Fruit fly (Drosophila melanogaster): Measurements from ENCODE around the gene Smyd4-2.

Gene Smyd4-2

dm6 chr3L:12408513-12409320, 7.0 kb upstream of the Smyd4-2 start (continued):
- TF ChIP-seq tx (GFP tag; optimal IDR thresholded peaks at IDR 0.05) (no peak), CG13123 (GFP tag; optimal IDR thresholded peaks at IDR 0.05) (no peak), CG4617 (GFP tag; optimal IDR thresholded peaks at IDR 0.05; ENCODE audit: borderline replicate concordance) (no peak), pros (GFP tag; optimal IDR thresholded peaks at IDR 0.05) (peak; percentile 68), gsb (GFP tag; IDR thresholded peaks at IDR 0.05) (peak; percentile 34; the same call in 1 of the 2 replicates), NFAT (GFP tag; IDR thresholded peaks at IDR 0.05) (peak; percentile 73), Abd-B (GFP tag; optimal IDR thresholded peaks at IDR 0.05) (no peak), pb (GFP tag; optimal IDR thresholded peaks at IDR 0.05) (peak; percentile 52), peb (GFP tag; IDR thresholded peaks at IDR 0.05) (no peak), Scr (GFP tag; IDR thresholded peaks at IDR 0.05; ENCODE audit: partially characterized antibody) (0 out of 2 replicates have a peak, but pooled peaks have one; percentile 11), vnd (GFP tag; IDR thresholded peaks at IDR 0.05; ENCODE audit: partially characterized antibody) (no peak), CG7745 (tag; optimal IDR thresholded peaks at IDR 0.05) (no peak), slou (GFP tag; optimal IDR thresholded peaks at IDR 0.05) (no peak), crol (GFP tag; IDR thresholded peaks at IDR 0.05) (peak; percentile 97), ara (GFP tag; IDR thresholded peaks at IDR 0.05) (no peak), Xbp1 (GFP tag; optimal IDR thresholded peaks at IDR 0.05) (no peak), nerfin-1 (tag; optimal IDR thresholded peaks at IDR 0.05) (no peak), sd (tag; optimal IDR thresholded peaks at IDR 0.05) (peak; percentile 54), pum (GFP tag; optimal IDR thresholded peaks at IDR 0.05) (no peak), Doc3 (GFP tag; IDR thresholded peaks at IDR 0.05; ENCODE audit: partially characterized antibody) (no peak), en (GFP tag; optimal IDR thresholded peaks at IDR 0.05) (no peak), CG3407 (GFP tag; optimal IDR thresholded peaks at IDR 0.05) (no peak), dmrt99B (tag; optimal IDR thresholded peaks at IDR 0.05) (no peak), Dbx (GFP tag; IDR thresholded peaks at IDR 0.05) (peak; percentile 42; the same call in 2 of the 3 replicates), CG12391 (tag; optimal IDR thresholded peaks at IDR 0.05) (no peak), twi (tag; optimal IDR thresholded peaks at IDR 0.05) (no peak), NK7.1 (GFP tag; optimal IDR thresholded peaks at IDR 0.05) (peak; percentile 4), Deaf1 (tag; optimal IDR thresholded peaks at IDR 0.05) (peak; percentile 100), CG32532 (GFP tag; IDR thresholded peaks at IDR 0.05) (peak; percentile 60), CG11695 (GFP tag; IDR thresholded peaks at IDR 0.05) (no peak), usp (GFP tag; optimal IDR thresholded peaks at IDR 0.05) (no peak), unc-4 (GFP tag; IDR thresholded peaks at IDR 0.05; ENCODE audit: partially characterized antibody) (peak; percentile 25; the same call in 1 of the 2 replicates), al (GFP tag; IDR thresholded peaks at IDR 0.05) (0 out of 2 replicates have a peak, but pooled peaks have one; percentile 47), CG10274 (GFP tag; optimal IDR thresholded peaks at IDR 0.05) (no peak), Mrtf (GFP tag; IDR thresholded peaks at IDR 0.05) (no peak), Lpt (GFP tag; optimal IDR thresholded peaks at IDR 0.05) (no peak), so (GFP tag; IDR thresholded peaks at IDR 0.05) (peak; percentile 44; the same call in 1 of the 3 replicates), sug (tag; optimal IDR thresholded peaks at IDR 0.05) (peak; percentile 84), CG2875 (GFP tag; optimal IDR thresholded peaks at IDR 0.05) (no peak), Atf3 (GFP tag; optimal IDR thresholded peaks at IDR 0.05) (no peak), CG6254 (GFP tag; optimal IDR thresholded peaks at IDR 0.05) (peak; percentile 59), Chrac-16 (GFP tag; optimal IDR thresholded peaks at IDR 0.05) (no peak), klu (GFP tag; IDR thresholded peaks at IDR 0.05) (no peak), bab2 (GFP tag; optimal IDR thresholded peaks at IDR 0.05) (no peak), CG18599 (GFP tag; optimal IDR thresholded peaks at IDR 0.05) (peak; percentile 62), ro (GFP tag; IDR thresholded peaks at IDR 0.05) (no peak), HHEX (GFP tag; optimal IDR thresholded peaks at IDR 0.05) (peak; percentile 35), CG9797 (GFP tag; optimal IDR thresholded peaks at IDR 0.05) (no peak), CG10431 (GFP tag; optimal IDR thresholded peaks at IDR 0.05) (peak; percentile 12)
